Worm (Caenorhabditis elegans) whole organism, mixed stage, embryonic: ENCODE measurements around the gene R186.8.

Experiments used
- M03D4.4 ChIP-seq: sonication (generic microtip); optimal IDR thresholded peaks from 2 replicates; lab custom pipeline; 2017; ENCODE audit warnings: mild to moderate bottlenecking, missing genetic modification characterization, missing compliant biosample characterization
- blmp-1 ChIP-seq: fragments of 150-350 bp; optimal IDR thresholded peaks from 2 replicates; lab custom pipeline; 2014; ENCODE audit warnings: missing biosample characterization, missing genetic modification characterization
- ceh-83 ChIP-seq: fragments of 200-800 bp; sonication (Bioruptor generic); optimal IDR thresholded peaks from 2 replicates; lab custom pipeline; 2018; ENCODE audit warnings: mild to moderate bottlenecking, missing genetic modification characterization, missing compliant biosample characterization
- lin-13 ChIP-seq: fragments of 150-350 bp; optimal IDR thresholded peaks from 2 replicates; lab custom pipeline; 2014; ENCODE audit warnings: missing biosample characterization, missing genetic modification characterization
- lsy-2 ChIP-seq: fragments of 150-350 bp; optimal IDR thresholded peaks from 2 replicates; lab custom pipeline; 2014; ENCODE audit warnings: missing biosample characterization, missing genetic modification characterization
- mls-2 ChIP-seq: sonication (generic microtip); optimal IDR thresholded peaks from 2 replicates; lab custom pipeline; 2016; ENCODE audit warnings: mild to moderate bottlenecking, missing genetic modification characterization, moderate library complexity, missing compliant biosample characterization
- nhr-2 ChIP-seq: fragments of 150-350 bp; optimal IDR thresholded peaks from 2 replicates; lab custom pipeline; 2014; ENCODE audit warnings: missing biosample characterization, missing genetic modification characterization
- nhr-237 ChIP-seq: fragments of 150-350 bp; optimal IDR thresholded peaks from 2 replicates; lab custom pipeline; 2014; ENCODE audit warnings: missing biosample characterization, missing genetic modification characterization
- pha-4 ChIP-seq: fragments of 150-350 bp; optimal IDR thresholded peaks from 2 replicates; lab custom pipeline; 2018; ENCODE audit warnings: missing biosample characterization, missing genetic modification reagents, missing genetic modification characterization
- snpc-4 ChIP-seq: fragments of 150-350 bp; optimal IDR thresholded peaks from 2 replicates; lab custom pipeline; 2014; ENCODE audit warnings: missing biosample characterization, missing genetic modification characterization
- unc-62 ChIP-seq: fragments of 150-350 bp; optimal IDR thresholded peaks from 2 replicates; lab custom pipeline; 2014; ENCODE audit warnings: missing biosample characterization, missing genetic modification reagents, missing genetic modification characterization
- zip-8 ChIP-seq: fragments of 150-350 bp; optimal IDR thresholded peaks from 2 replicates; lab custom pipeline; 2014; ENCODE audit warnings: missing biosample characterization, missing genetic modification characterization
- ztf-11 ChIP-seq: fragments of 150-350 bp; optimal IDR thresholded peaks from 2 replicates; lab custom pipeline; 2014; ENCODE audit warnings: missing biosample characterization, missing genetic modification characterization

- TF ChIP-seq ceh-83 (no peak), lsy-2 (tag; lab: Kevin White, UChicago) (no peak), ztf-11 (tag; lab: Kevin White, UChicago) (no peak), unc-62 (GFP tag; lab: Kevin White, UChicago) (no peak), snpc-4 (tag; lab: Kevin White, UChicago) (no peak), mls-2 (tag; lab: Kevin White, UChicago) (no peak), blmp-1 (no peak), pha-4 (tag; lab: Kevin White, UChicago) (no peak), nhr-2 (tag; lab: Kevin White, UChicago) (no peak), M03D4.4 (tag; lab: Kevin White, UChicago) (no peak), lin-13 (tag; lab: Kevin White, UChicago) (no peak), zip-8 (tag; lab: Kevin White, UChicago) (peak; percentile 39), nhr-237 (tag; lab: Kevin White, UChicago) (no peak)
These were observed 28.3 kb downstream of the R186.8 start, which contains the start of gene T16G1.5 for ce11 chrV:12939434-12939833.
